Worm (Caenorhabditis elegans) whole organism, L2 larva: ENCODE measurements around the gene cest-13.

Experiments used
- C34F6.9 ChIP-seq: fragments of 150-350 bp; optimal IDR thresholded peaks from 2 replicates; lab custom pipeline; 2014; ENCODE audit warnings: missing biosample characterization, missing genetic modification characterization
- F13H6.1 ChIP-seq: sonication (generic microtip); optimal IDR thresholded peaks from 2 replicates; lab custom pipeline; 2016; ENCODE audit warnings: missing genetic modification characterization, missing compliant biosample characterization
- Y55F3AM.14 ChIP-seq: fragments of 200-800 bp; sonication (Bioruptor generic); optimal IDR thresholded peaks from 2 replicates; lab custom pipeline; 2018; ENCODE audit warnings: mild to moderate bottlenecking, missing genetic modification characterization, missing compliant biosample characterization
- ZK546.5 ChIP-seq: sonication (generic microtip); optimal IDR thresholded peaks from 2 replicates; lab custom pipeline; 2017; ENCODE audit warnings: missing biosample characterization, missing genetic modification characterization
- alr-1 ChIP-seq: fragments of 150-350 bp; optimal IDR thresholded peaks from 2 replicates; lab custom pipeline; 2014; ENCODE audit warnings: missing biosample characterization, missing genetic modification characterization
- aly-2 ChIP-seq: fragments of 150-350 bp; optimal IDR thresholded peaks from 2 replicates; lab custom pipeline; 2014; ENCODE audit warnings: missing biosample characterization, missing genetic modification characterization
- ama-1 ChIP-seq: fragments of 150-350 bp; optimal IDR thresholded peaks from 2 replicates; lab custom pipeline; 2018; ENCODE audit warnings: inconsistent platforms
- blmp-1 ChIP-seq: sonication (generic microtip); optimal IDR thresholded peaks from 2 replicates; lab custom pipeline; 2017; ENCODE audit warnings: missing genetic modification characterization, mild to moderate bottlenecking, missing compliant biosample characterization, antibody characterized with exemption, moderate library complexity; ENCODE audit not compliant: insufficient read depth
- crh-2 ChIP-seq: sonication (generic microtip); optimal IDR thresholded peaks from 2 replicates; lab custom pipeline; 2017; ENCODE audit warnings: missing biosample characterization, missing genetic modification characterization
- dmd-4 ChIP-seq: sonication (generic microtip); optimal IDR thresholded peaks from 2 replicates; lab custom pipeline; 2017; ENCODE audit warnings: missing biosample characterization, missing genetic modification characterization
- egl-27 ChIP-seq: sonication (generic microtip); optimal IDR thresholded peaks from 3 replicates; lab custom pipeline; 2017; ENCODE audit warnings: missing biosample characterization, missing genetic modification reagents, missing genetic modification characterization
- elt-1 ChIP-seq: fragments of 150-350 bp; optimal IDR thresholded peaks from 2 replicates; lab custom pipeline; 2014; ENCODE audit warnings: missing biosample characterization, missing genetic modification characterization
- fos-1 ChIP-seq: fragments of 150-350 bp; optimal IDR thresholded peaks from 2 replicates; lab custom pipeline; 2014; ENCODE audit warnings: missing biosample characterization, missing genetic modification characterization
- gmeb-1 ChIP-seq: fragments of 150-350 bp; optimal IDR thresholded peaks from 2 replicates; lab custom pipeline; 2014; ENCODE audit warnings: missing biosample characterization, missing genetic modification characterization
- lin-11 ChIP-seq: fragments of 150-350 bp; sonication (generic microtip); optimal IDR thresholded peaks from 2 replicates; lab custom pipeline; 2014; ENCODE audit warnings: missing biosample characterization, missing genetic modification characterization, inconsistent platforms, mixed read lengths
- lin-13 ChIP-seq: fragments of 150-350 bp; optimal IDR thresholded peaks from 2 replicates; lab custom pipeline; 2014; ENCODE audit warnings: missing biosample characterization, missing genetic modification reagents, missing genetic modification characterization
- lin-39 ChIP-seq: fragments of 150-350 bp; optimal IDR thresholded peaks from 2 replicates; lab custom pipeline; 2014; ENCODE audit warnings: missing biosample characterization, missing genetic modification reagents, missing genetic modification characterization
- lsy-2 ChIP-seq, 2 experiments: fragments of 150-350 bp in 1 of 2; sonication (generic microtip) in 1 of 2; optimal IDR thresholded peaks; 2 replicates each; lab custom pipeline; 2014 to 2017; ENCODE audit warnings: missing biosample characterization in 2 of 2, missing genetic modification characterization in 2 of 2
- mab-5 ChIP-seq: fragments of 150-350 bp; optimal IDR thresholded peaks from 2 replicates; lab custom pipeline; 2014; ENCODE audit warnings: missing biosample characterization, missing genetic modification characterization
- mbf-1 ChIP-seq: sonication (generic microtip); optimal IDR thresholded peaks from 2 replicates; lab custom pipeline; 2017; ENCODE audit warnings: missing biosample characterization, missing genetic modification characterization
- mdl-1 ChIP-seq, 2 experiments: fragments of 150-350 bp in 1 of 2; sonication (generic microtip) in 1 of 2; optimal IDR thresholded peaks; 2 replicates each; lab custom pipeline; 2017; ENCODE audit warnings: missing biosample characterization in 2 of 2, missing genetic modification characterization in 2 of 2
- nhr-10 ChIP-seq: sonication (generic microtip); optimal IDR thresholded peaks from 2 replicates; lab custom pipeline; 2017; ENCODE audit warnings: missing biosample characterization, missing genetic modification characterization
- nhr-129 ChIP-seq: fragments of 150-350 bp; optimal IDR thresholded peaks from 2 replicates; lab custom pipeline; 2014; ENCODE audit warnings: missing biosample characterization, missing genetic modification characterization
- nhr-21 ChIP-seq: fragments of 150-350 bp; optimal IDR thresholded peaks from 2 replicates; lab custom pipeline; 2014; ENCODE audit warnings: missing biosample characterization, missing genetic modification characterization
- nhr-237 ChIP-seq: fragments of 150-350 bp; optimal IDR thresholded peaks from 2 replicates; lab custom pipeline; 2014; ENCODE audit warnings: missing biosample characterization, missing genetic modification characterization
- nhr-25 ChIP-seq: fragments of 150-350 bp; sonication (generic microtip); optimal IDR thresholded peaks from 3 replicates; lab custom pipeline; 2014; ENCODE audit warnings: missing biosample characterization, missing genetic modification characterization
- nhr-6 ChIP-seq: fragments of 150-350 bp; optimal IDR thresholded peaks from 2 replicates; lab custom pipeline; 2014; ENCODE audit warnings: missing biosample characterization, missing genetic modification characterization
- nhr-77 ChIP-seq: fragments of 150-350 bp; optimal IDR thresholded peaks from 2 replicates; lab custom pipeline; 2014; ENCODE audit warnings: missing biosample characterization, missing genetic modification characterization
- peb-1 ChIP-seq: fragments of 150-350 bp; optimal IDR thresholded peaks from 2 replicates; lab custom pipeline; 2014; ENCODE audit warnings: missing biosample characterization, missing genetic modification characterization
- sem-4 ChIP-seq: fragments of 150-350 bp; optimal IDR thresholded peaks from 2 replicates; lab custom pipeline; 2014; ENCODE audit warnings: missing biosample characterization, missing genetic modification reagents, missing genetic modification characterization
- skn-1 ChIP-seq: sonication (generic microtip); optimal IDR thresholded peaks from 2 replicates; lab custom pipeline; 2017; ENCODE audit warnings: missing biosample characterization, missing genetic modification characterization
- sma-3 ChIP-seq: sonication (generic microtip); optimal IDR thresholded peaks from 2 replicates; lab custom pipeline; 2016; ENCODE audit warnings: missing genetic modification reagents, missing genetic modification characterization, missing compliant biosample characterization
- sma-9 ChIP-seq, 2 experiments: fragments of 150-350 bp in 1 of 2; sonication (generic microtip) in 1 of 2; optimal IDR thresholded peaks; 2 replicates each; lab custom pipeline; 2014 to 2016; ENCODE audit warnings: missing genetic modification characterization in 2 of 2, mild to moderate bottlenecking in 1 of 2, missing biosample characterization in 1 of 2, missing compliant biosample characterization in 1 of 2, missing genetic modification reagents in 1 of 2, moderate library complexity in 1 of 2
- snpc-4 ChIP-seq: fragments of 150-350 bp; optimal IDR thresholded peaks from 2 replicates; lab custom pipeline; 2014; ENCODE audit warnings: missing biosample characterization, missing genetic modification characterization
- unc-39 ChIP-seq: fragments of 150-350 bp; optimal IDR thresholded peaks from 2 replicates; lab custom pipeline; 2014; ENCODE audit warnings: missing biosample characterization, missing genetic modification characterization
- unc-55 ChIP-seq: fragments of 150-350 bp; sonication (generic microtip); optimal IDR thresholded peaks from 3 replicates; lab custom pipeline; 2014; ENCODE audit warnings: missing biosample characterization, missing genetic modification reagents, missing genetic modification characterization
- unc-62 ChIP-seq: fragments of 150-350 bp; optimal IDR thresholded peaks from 2 replicates; lab custom pipeline; 2014; ENCODE audit warnings: missing biosample characterization, missing genetic modification reagents, missing genetic modification characterization
- zag-1 ChIP-seq: fragments of 150-350 bp; optimal IDR thresholded peaks from 2 replicates; lab custom pipeline; 2014; ENCODE audit warnings: missing biosample characterization, missing genetic modification characterization
- ztf-4 ChIP-seq: fragments of 150-350 bp; optimal IDR thresholded peaks from 2 replicates; lab custom pipeline; 2014; ENCODE audit warnings: missing biosample characterization, missing genetic modification characterization

The cest-13 gene

ce11 chrX:13782074-13782462 is 22.0 kb downstream of the cest-13 start:
- peak; percentile 23 for TF ChIP-seq sma-3
- no peak for TF ChIP-seq unc-62 (GFP tag; lab: Kevin White, UChicago)
- peak; percentile 22 for TF ChIP-seq crh-2 (tag; lab: Kevin White, UChicago)
- peak; percentile 3 for TF ChIP-seq fos-1 (tag; lab: Kevin White, UChicago)
- no peak for TF ChIP-seq blmp-1 (tag; lab: Kevin White, UChicago)
- TF ChIP-seq gmeb-1 (tag; lab: Kevin White, UChicago), result peak; percentile 15
- TF ChIP-seq mab-5 (tag; lab: Kevin White, UChicago), result no peak
- TF ChIP-seq lin-13 (GFP tag; lab: Kevin White, UChicago), result no peak
- TF ChIP-seq lin-39 (tag; lab: Kevin White, UChicago), result no peak
- peak; percentile 5 for TF ChIP-seq sma-9 (GFP tag; optimal IDR thresholded peaks at IDR 0.05; lab: Kevin White, UChicago)
- TF ChIP-seq sma-9 (tag; optimal IDR thresholded peaks at IDR 0.05; lab: Kevin White, UChicago), result no peak
- TF ChIP-seq F13H6.1 (tag; lab: Kevin White, UChicago), result no peak
- no peak for TF ChIP-seq peb-1 (tag; lab: Kevin White, UChicago)
- no peak for TF ChIP-seq snpc-4 (tag; lab: Kevin White, UChicago)
- TF ChIP-seq dmd-4 (tag; lab: Kevin White, UChicago), result no peak
- no peak for TF ChIP-seq ZK546.5 (tag; lab: Kevin White, UChicago)

- TF ChIP-seq C34F6.9 (tag; lab: Kevin White, UChicago) (no peak), nhr-129 (tag; lab: Kevin White, UChicago) (no peak), Y55F3AM.14 (GFP tag; lab: Kevin White, UChicago) (no peak), elt-1 (no peak), snpc-4 (tag; lab: Kevin White, UChicago) (no peak), skn-1 (tag; lab: Kevin White, UChicago) (no peak), lsy-2 (tag; optimal IDR thresholded peaks at IDR 0.05; lab: Kevin White, UChicago) (no peak), blmp-1 (tag; lab: Kevin White, UChicago) (no peak), nhr-21 (tag; lab: Kevin White, UChicago) (no peak), unc-62 (GFP tag; lab: Kevin White, UChicago) (no peak), nhr-6 (no peak), nhr-77 (tag; lab: Kevin White, UChicago) (no peak), aly-2 (tag; lab: Kevin White, UChicago) (no peak), fos-1 (tag; lab: Kevin White, UChicago) (no peak), egl-27 (tag; lab: Kevin White, UChicago) (no peak), lin-11 (no peak), ama-1 (no peak), mdl-1 (tag; optimal IDR thresholded peaks at IDR 0.05; lab: Kevin White, UChicago) (no peak), nhr-237 (tag; lab: Kevin White, UChicago) (no peak), nhr-25 (tag; lab: Kevin White, UChicago) (no peak)
- TF ChIP-seq, all 48 proteins: peak for 0
These were observed 25.2 kb downstream of the cest-13 start, which contains the start of gene F55F3.4 for ce11 chrX:13785268-13785667. Gene F55F3.4 (plus strand): TSS chrX:13785568.

ce11 chrX:13790532-13790931 is 30.5 kb downstream of the cest-13 start, which contains the start of gene ZK1086.3:
Gene ZK1086.3 (plus strand): TSS chrX:13790832.
- TF ChIP-seq ama-1 (no peak), mdl-1 (tag; optimal IDR thresholded peaks at IDR 0.05; lab: Kevin White, UChicago) (no peak), unc-62 (GFP tag; lab: Kevin White, UChicago) (no peak), egl-27 (tag; lab: Kevin White, UChicago) (no peak), nhr-25 (tag; lab: Kevin White, UChicago) (no peak), sma-9 (GFP tag; optimal IDR thresholded peaks at IDR 0.05; lab: Kevin White, UChicago) (no peak), sma-9 (tag; optimal IDR thresholded peaks at IDR 0.05; lab: Kevin White, UChicago) (no peak), aly-2 (tag; lab: Kevin White, UChicago) (no peak), lin-13 (GFP tag; lab: Kevin White, UChicago) (no peak), mbf-1 (tag; lab: Kevin White, UChicago) (no peak), unc-55 (no peak), snpc-4 (tag; lab: Kevin White, UChicago) (no peak), zag-1 (tag; lab: Kevin White, UChicago) (no peak), fos-1 (tag; lab: Kevin White, UChicago) (no peak), blmp-1 (tag; lab: Kevin White, UChicago) (no peak), nhr-237 (tag; lab: Kevin White, UChicago) (no peak)

ce11 chrX:13793525-13793924 is 33.5 kb downstream of the cest-13 start, which contains the start of gene ZK1086.2:
Gene ZK1086.2 (minus strand): TSS chrX:13793625.
- TF ChIP-seq unc-62 (GFP tag; lab: Kevin White, UChicago) (no peak), nhr-21 (tag; lab: Kevin White, UChicago) (no peak), nhr-6 (no peak), C34F6.9 (tag; lab: Kevin White, UChicago) (no peak), unc-39 (tag; lab: Kevin White, UChicago) (no peak), mab-5 (tag; lab: Kevin White, UChicago) (no peak), peb-1 (tag; lab: Kevin White, UChicago) (no peak), lin-13 (GFP tag; lab: Kevin White, UChicago) (no peak), skn-1 (tag; lab: Kevin White, UChicago) (no peak), nhr-10 (tag; lab: Kevin White, UChicago) (no peak), ztf-4 (tag; lab: Kevin White, UChicago) (no peak), sma-3 (no peak), alr-1 (tag; lab: Kevin White, UChicago) (no peak), sma-9 (GFP tag; optimal IDR thresholded peaks at IDR 0.05; lab: Kevin White, UChicago) (no peak), sma-9 (tag; optimal IDR thresholded peaks at IDR 0.05; lab: Kevin White, UChicago) (no peak), sem-4 (tag; lab: Kevin White, UChicago) (no peak), zag-1 (tag; lab: Kevin White, UChicago) (no peak), nhr-129 (tag; lab: Kevin White, UChicago) (no peak)
